Worm (Caenorhabditis elegans) whole organism, L1 larva: ENCODE results near the gene del-10.

ENCODE experiments used
- C16A3.4 ChIP-seq: fragments of 150-350 bp; optimal IDR thresholded peaks from 2 replicates; lab custom pipeline; 2014; ENCODE audit warnings: missing biosample characterization, missing genetic modification characterization
- C34B4.2 ChIP-seq: sonication (generic microtip); optimal IDR thresholded peaks from 2 replicates; lab custom pipeline; 2017; ENCODE audit warnings: mild to moderate bottlenecking, missing genetic modification characterization, missing compliant biosample characterization
- Y116A8C.19 ChIP-seq: sonication (generic microtip); optimal IDR thresholded peaks from 2 replicates; lab custom pipeline; 2016; ENCODE audit warnings: missing compliant biosample characterization, missing genetic modification characterization, borderline replicate concordance
- aha-1 ChIP-seq: fragments of 150-350 bp; optimal IDR thresholded peaks from 2 replicates; lab custom pipeline; 2014; ENCODE audit warnings: missing biosample characterization, missing genetic modification characterization
- aly-2 ChIP-seq: fragments of 150-350 bp; optimal IDR thresholded peaks from 2 replicates; lab custom pipeline; 2014; ENCODE audit warnings: missing biosample characterization, missing genetic modification characterization
- ama-1 ChIP-seq: fragments of 150-350 bp; optimal IDR thresholded peaks from 2 replicates; lab custom pipeline; 2014
- ceh-63 ChIP-seq: fragments of 200-800 bp; sonication (Bioruptor generic); optimal IDR thresholded peaks from 2 replicates; lab custom pipeline; 2018; ENCODE audit warnings: mild to moderate bottlenecking, missing genetic modification characterization, missing compliant biosample characterization
- ceh-8 ChIP-seq: fragments of 200-800 bp; sonication (Bioruptor generic); optimal IDR thresholded peaks from 2 replicates; lab custom pipeline; 2018; ENCODE audit warnings: mild to moderate bottlenecking, missing genetic modification characterization, moderate library complexity, missing compliant biosample characterization
- ceh-82 ChIP-seq, 3 experiments: fragments of 150-350 bp in 1 of 3; sonication (generic microtip) in 2 of 3; optimal IDR thresholded peaks; 2 replicates each; lab custom pipeline; 2014 to 2017; ENCODE audit warnings: missing biosample characterization in 3 of 3, missing genetic modification characterization in 3 of 3
- ceh-88 ChIP-seq: fragments of 200-800 bp; sonication (Bioruptor generic); IDR thresholded peaks from 2 replicates; pipeline ENCODE4 v1.3.6; 2022; ENCODE audit warnings: missing genetic modification characterization, missing compliant biosample characterization
- ces-1 ChIP-seq: fragments of 150-350 bp; optimal IDR thresholded peaks from 2 replicates; lab custom pipeline; 2014; ENCODE audit warnings: missing biosample characterization, missing genetic modification reagents, missing genetic modification characterization
- dpl-1 ChIP-seq, 3 experiments: fragments of 150-350 bp in 2 of 3; sonication (generic microtip) in 1 of 3; optimal IDR thresholded peaks; 2 replicates each; lab custom pipeline; 2014 to 2017; ENCODE audit warnings: missing biosample characterization in 3 of 3, missing genetic modification characterization in 3 of 3, missing genetic modification reagents in 3 of 3
- dsc-1 ChIP-seq: sonication (generic microtip); optimal IDR thresholded peaks from 2 replicates; lab custom pipeline; 2016; ENCODE audit warnings: mild to moderate bottlenecking, missing genetic modification characterization, missing compliant biosample characterization
- efl-1 ChIP-seq, 4 experiments: fragments of 150-350 bp; optimal IDR thresholded peaks in 3 of 4; peaks in 1 of 4; 1 replicate in 1 of 4; 2 replicates in 3 of 4; lab custom pipeline; 2014; ENCODE audit warnings: missing biosample characterization in 2 of 4, missing genetic modification characterization in 2 of 4, missing genetic modification reagents in 2 of 4
- efl-3 ChIP-seq: fragments of 200-800 bp; sonication (Bioruptor generic); optimal IDR thresholded peaks from 2 replicates; lab custom pipeline; 2018; ENCODE audit warnings: mild to moderate bottlenecking, missing genetic modification characterization, missing compliant biosample characterization
- egl-27 ChIP-seq, 2 experiments: fragments of 150-350 bp in 1 of 2; sonication (generic microtip); optimal IDR thresholded peaks; 3 replicates each; lab custom pipeline; 2017 to 2018; ENCODE audit warnings: missing biosample characterization in 2 of 2, missing genetic modification characterization in 2 of 2, missing genetic modification reagents in 2 of 2
- elt-3 ChIP-seq, 6 experiments: fragments of 150-350 bp in 1 of 6; sonication (generic microtip); optimal IDR thresholded peaks; 2 replicates each; lab custom pipeline; 2017 to 2018; ENCODE audit warnings: missing biosample characterization in 6 of 6, missing genetic modification characterization in 6 of 6, inconsistent platforms in 1 of 6
- ets-5 ChIP-seq: fragments of 200-800 bp; sonication (Bioruptor generic); IDR thresholded peaks from 2 replicates; pipeline ENCODE4 v1.3.6; 2022; ENCODE audit warnings: missing genetic modification characterization, missing compliant biosample characterization
- fkh-10 ChIP-seq: sonication (generic microtip); optimal IDR thresholded peaks from 2 replicates; lab custom pipeline; 2017; ENCODE audit warnings: missing biosample characterization, missing genetic modification reagents, missing genetic modification characterization
- fkh-4 ChIP-seq: sonication (generic microtip); optimal IDR thresholded peaks from 2 replicates; lab custom pipeline; 2016; ENCODE audit warnings: missing compliant biosample characterization, missing genetic modification characterization, borderline replicate concordance
- fkh-8 ChIP-seq: sonication (generic microtip); optimal IDR thresholded peaks from 2 replicates; lab custom pipeline; 2016; ENCODE audit warnings: mild to moderate bottlenecking, missing genetic modification characterization, missing compliant biosample characterization
- fos-1 ChIP-seq: fragments of 150-350 bp; optimal IDR thresholded peaks from 2 replicates; lab custom pipeline; 2014; ENCODE audit warnings: missing biosample characterization, missing genetic modification characterization
- hpl-2 ChIP-seq: fragments of 150-350 bp; optimal IDR thresholded peaks from 2 replicates; lab custom pipeline; 2014; ENCODE audit warnings: missing biosample characterization, missing genetic modification reagents, missing genetic modification characterization
- jun-1 ChIP-seq: fragments of 150-350 bp; optimal IDR thresholded peaks from 2 replicates; lab custom pipeline; 2014; ENCODE audit warnings: missing biosample characterization, missing genetic modification reagents, missing genetic modification characterization
- lin-13 ChIP-seq: fragments of 150-350 bp; optimal IDR thresholded peaks from 2 replicates; lab custom pipeline; 2014; ENCODE audit warnings: missing biosample characterization, missing genetic modification reagents, missing genetic modification characterization
- lin-15B ChIP-seq: fragments of 150-350 bp; sonication (generic microtip); optimal IDR thresholded peaks from 3 replicates; lab custom pipeline; 2014; ENCODE audit warnings: missing biosample characterization, missing genetic modification characterization
- lir-3 ChIP-seq: sonication (generic microtip); optimal IDR thresholded peaks from 2 replicates; lab custom pipeline; 2016; ENCODE audit warnings: mild to moderate bottlenecking, missing genetic modification characterization, moderate library complexity, missing compliant biosample characterization; ENCODE audit not compliant: poor library complexity
- lsy-2 ChIP-seq, 2 experiments: fragments of 150-350 bp; optimal IDR thresholded peaks; 2 replicates each; lab custom pipeline; 2014; ENCODE audit warnings: missing biosample characterization in 2 of 2, missing genetic modification characterization in 2 of 2
- mab-9 ChIP-seq: fragments of 200-800 bp; sonication (Bioruptor generic); IDR thresholded peaks from 2 replicates; pipeline ENCODE4 v1.3.6; 2022; ENCODE audit warnings: missing genetic modification reagents, missing genetic modification characterization, missing compliant biosample characterization
- mef-2 ChIP-seq: fragments of 150-350 bp; optimal IDR thresholded peaks from 2 replicates; lab custom pipeline; 2014; ENCODE audit warnings: missing biosample characterization, missing genetic modification characterization
- mep-1 ChIP-seq: fragments of 150-350 bp; optimal IDR thresholded peaks from 2 replicates; lab custom pipeline; 2014; ENCODE audit warnings: missing biosample characterization, missing genetic modification characterization
- nhr-11 ChIP-seq: fragments of 150-350 bp; optimal IDR thresholded peaks from 2 replicates; lab custom pipeline; 2014; ENCODE audit warnings: missing biosample characterization, missing genetic modification characterization
- nhr-19 ChIP-seq: fragments of 200-800 bp; sonication (Bioruptor generic); conservative IDR thresholded peaks from 2 replicates; pipeline ENCODE4 v1.3.6; 2022; ENCODE audit warnings: missing genetic modification characterization, missing compliant biosample characterization
- nhr-20 ChIP-seq: sonication (generic microtip); optimal IDR thresholded peaks from 2 replicates; lab custom pipeline; 2016; ENCODE audit warnings: mild to moderate bottlenecking, missing genetic modification characterization, missing compliant biosample characterization
- nhr-237 ChIP-seq: fragments of 150-350 bp; optimal IDR thresholded peaks from 2 replicates; lab custom pipeline; 2014; ENCODE audit warnings: missing biosample characterization, missing genetic modification characterization
- nhr-47 ChIP-seq: sonication (generic microtip); optimal IDR thresholded peaks from 2 replicates; lab custom pipeline; 2016; ENCODE audit warnings: mild to moderate bottlenecking, missing genetic modification characterization, moderate library complexity, missing compliant biosample characterization
- nhr-76 ChIP-seq: sonication (generic microtip); optimal IDR thresholded peaks from 2 replicates; lab custom pipeline; 2017; ENCODE audit warnings: missing biosample characterization, missing genetic modification characterization
- nhr-90 ChIP-seq: sonication (generic microtip); optimal IDR thresholded peaks from 2 replicates; lab custom pipeline; 2016; ENCODE audit warnings: mild to moderate bottlenecking, missing genetic modification characterization, missing compliant biosample characterization; ENCODE audit not compliant: poor library complexity
- pax-3 ChIP-seq: fragments of 200-800 bp; sonication (Bioruptor generic); optimal IDR thresholded peaks from 2 replicates; lab custom pipeline; 2018; ENCODE audit warnings: mild to moderate bottlenecking, missing genetic modification characterization, moderate library complexity, missing compliant biosample characterization
- pqm-1 ChIP-seq: sonication (generic microtip); optimal IDR thresholded peaks from 3 replicates; lab custom pipeline; 2017; ENCODE audit warnings: missing biosample characterization, missing genetic modification characterization
- skn-1 ChIP-seq: fragments of 150-350 bp; optimal IDR thresholded peaks from 2 replicates; lab custom pipeline; 2014; ENCODE audit warnings: missing biosample characterization, missing genetic modification characterization
- snu-23 ChIP-seq: sonication (generic microtip); optimal IDR thresholded peaks from 2 replicates; lab custom pipeline; 2016; ENCODE audit warnings: missing genetic modification characterization, missing compliant biosample characterization
- sup-37 ChIP-seq: fragments of 200-800 bp; sonication (Bioruptor generic); optimal IDR thresholded peaks from 2 replicates; lab custom pipeline; 2018; ENCODE audit warnings: mild to moderate bottlenecking, missing genetic modification characterization, missing compliant biosample characterization
- swsn-7 ChIP-seq: sonication (generic microtip); optimal IDR thresholded peaks from 2 replicates; lab custom pipeline; 2016; ENCODE audit warnings: missing genetic modification characterization, missing compliant biosample characterization
- tlp-1 ChIP-seq: fragments of 150-350 bp; optimal IDR thresholded peaks from 2 replicates; lab custom pipeline; 2014; ENCODE audit warnings: missing biosample characterization, missing genetic modification characterization
- unc-130 ChIP-seq: fragments of 150-350 bp; optimal IDR thresholded peaks from 2 replicates; lab custom pipeline; 2017; ENCODE audit warnings: missing biosample characterization, missing genetic modification characterization, inconsistent platforms
- unc-86 ChIP-seq: sonication (generic microtip); optimal IDR thresholded peaks from 2 replicates; lab custom pipeline; 2016; ENCODE audit warnings: missing genetic modification characterization, missing compliant biosample characterization
- vab-15 ChIP-seq: sonication (generic microtip); optimal IDR thresholded peaks from 2 replicates; lab custom pipeline; 2017; ENCODE audit warnings: missing genotype, mild to moderate bottlenecking, missing genetic modification characterization, missing compliant biosample characterization
- xbp-1 ChIP-seq: sonication (generic microtip); optimal IDR thresholded peaks from 2 replicates; lab custom pipeline; 2016; ENCODE audit warnings: missing genetic modification characterization, missing compliant biosample characterization
- zag-1 ChIP-seq: fragments of 150-350 bp; optimal IDR thresholded peaks from 2 replicates; lab custom pipeline; 2014; ENCODE audit warnings: missing biosample characterization, missing genetic modification characterization
- zip-4 ChIP-seq: fragments of 200-800 bp; sonication (Bioruptor generic); optimal IDR thresholded peaks from 2 replicates; lab custom pipeline; 2018; ENCODE audit warnings: mild to moderate bottlenecking, missing genetic modification characterization, moderate library complexity, missing compliant biosample characterization
- ztf-11 ChIP-seq, 2 experiments: sonication (generic microtip); optimal IDR thresholded peaks; 2 replicates each; lab custom pipeline; 2016 to 2017; ENCODE audit warnings: missing genetic modification characterization in 2 of 2, missing biosample characterization in 1 of 2, missing compliant biosample characterization in 1 of 2

Gene del-10

DNA sequence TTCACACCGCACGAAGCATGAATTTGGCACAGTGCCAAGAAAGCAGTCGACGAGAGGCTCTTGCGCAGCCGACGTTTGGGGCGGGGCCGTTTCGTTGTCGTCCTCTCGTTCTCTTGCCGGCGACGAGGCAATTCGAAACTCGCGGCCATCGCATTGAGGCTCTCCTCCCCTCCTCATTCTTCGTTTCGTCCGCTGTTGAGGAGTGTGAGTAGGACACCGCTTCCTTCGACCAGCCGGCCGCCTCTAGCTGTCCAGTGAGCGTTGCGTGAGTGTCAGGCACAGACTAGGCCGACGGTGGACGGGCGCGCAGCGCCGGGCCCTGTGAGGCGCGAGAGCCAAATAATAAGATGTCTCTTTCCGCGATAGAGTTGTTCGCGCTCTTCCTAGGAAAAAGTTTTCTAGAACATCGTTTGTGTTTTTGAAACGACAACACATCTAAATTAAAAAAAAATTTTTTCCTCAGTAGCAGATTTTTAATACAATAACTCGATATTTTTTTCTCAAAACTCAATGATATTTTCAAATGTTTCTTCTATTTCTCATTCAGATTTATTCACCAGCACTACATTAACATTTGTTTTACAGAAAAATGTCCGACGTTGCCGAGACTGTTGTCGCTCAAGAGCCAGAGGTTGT, 10.0 kb upstream of the del-10 start, which contains the start of the genes T28D9.11 and T28D9.1 (continued):
- TF ChIP-seq pax-3 (tag; lab: Kevin White, UChicago) (no peak), snu-23 (GFP tag; lab: Kevin White, UChicago) (peak; percentile 32), fos-1 (tag; lab: Kevin White, UChicago) (no peak), ztf-11 (tag; optimal IDR thresholded peaks at IDR 0.05; lab: Kevin White, UChicago) (peak in 1 of 2 experiments; percentile 54), xbp-1 (tag; lab: Kevin White, UChicago) (peak; percentile 6), mep-1 (tag; lab: Kevin White, UChicago) (peak; percentile 30), elt-3 (tag; optimal IDR thresholded peaks at IDR 0.05; lab: Kevin White, UChicago) (no peak), zag-1 (tag; lab: Kevin White, UChicago) (no peak), mef-2 (tag; lab: Kevin White, UChicago) (no peak), pqm-1 (tag; lab: Kevin White, UChicago) (no peak), unc-86 (tag; lab: Kevin White, UChicago) (peak; percentile 53), efl-3 (GFP tag; lab: Kevin White, UChicago) (no peak), Y116A8C.19 (tag; lab: Kevin White, UChicago) (no peak), ets-5 (GFP tag; lab: Robert Waterston, UW) (no peak), lir-3 (no peak), mab-9 (GFP tag; lab: Robert Waterston, UW) (0 out of 2 replicates have a peak, but pooled peaks have one; percentile 25), aha-1 (tag; lab: Kevin White, UChicago) (no peak), aly-2 (tag; lab: Kevin White, UChicago) (no peak), jun-1 (tag; lab: Kevin White, UChicago) (no peak), dpl-1 (GFP tag; optimal IDR thresholded peaks at IDR 0.05; lab: Kevin White, UChicago) (peak in 2 of 3 experiments; percentile 4 to 50), nhr-11 (tag; lab: Kevin White, UChicago) (no peak), ceh-63 (no peak), hpl-2 (GFP tag; lab: Kevin White, UChicago) (no peak), unc-130 (tag; lab: Kevin White, UChicago) (no peak), C16A3.4 (tag; lab: Kevin White, UChicago) (peak; percentile 12), nhr-237 (tag; lab: Kevin White, UChicago) (no peak), lin-15B (tag; lab: Kevin White, UChicago) (no peak), tlp-1 (tag; lab: Kevin White, UChicago) (no peak), zip-4 (GFP tag; lab: Kevin White, UChicago) (no peak), egl-27 (tag; optimal IDR thresholded peaks at IDR 0.05; lab: Kevin White, UChicago) (no peak), skn-1 (tag; lab: Kevin White, UChicago) (no peak), sup-37 (GFP tag; lab: Kevin White, UChicago) (no peak), ceh-82 (tag; optimal IDR thresholded peaks at IDR 0.05; lab: Kevin White, UChicago) (peak in 2 of 3 experiments; percentile 56 to 81), fkh-10 (peak; percentile 50), nhr-90 (no peak), dsc-1 (tag; lab: Kevin White, UChicago) (peak; percentile 18), vab-15 (tag; lab: Kevin White, UChicago) (no peak), nhr-19 (GFP tag; lab: Robert Waterston, UW) (0 out of 2 replicates have a peak, but pooled peaks have one; percentile 16), swsn-7 (tag; lab: Kevin White, UChicago) (peak; percentile 49), nhr-20 (tag; lab: Kevin White, UChicago) (peak; percentile 32), ces-1 (GFP tag; lab: Kevin White, UChicago) (no peak), ceh-88 (no peak), ceh-8 (no peak), fkh-4 (tag; lab: Kevin White, UChicago) (no peak), lsy-2 (tag; optimal IDR thresholded peaks at IDR 0.05; lab: Kevin White, UChicago) (peak; percentile 46 to 71), lin-13 (GFP tag; lab: Kevin White, UChicago) (peak; percentile 33), efl-1 (optimal IDR thresholded peaks at IDR 0.05; lab: Kevin White, UChicago) (peak; percentile 38 to 55), efl-1 (GFP tag; optimal IDR thresholded peaks at IDR 0.05 in 1 of 2; lab: Kevin White, UChicago) (peak in 1 of 2 experiments; percentile 32), nhr-47 (tag; lab: Kevin White, UChicago) (peak; percentile 56), C34B4.2 (tag; lab: Kevin White, UChicago) (no peak), ama-1 (lab: Kevin White, UChicago) (peak; percentile 59), fkh-8 (tag; lab: Kevin White, UChicago) (peak; percentile 87), nhr-76 (no peak)
